In the genomic region with DNA sequence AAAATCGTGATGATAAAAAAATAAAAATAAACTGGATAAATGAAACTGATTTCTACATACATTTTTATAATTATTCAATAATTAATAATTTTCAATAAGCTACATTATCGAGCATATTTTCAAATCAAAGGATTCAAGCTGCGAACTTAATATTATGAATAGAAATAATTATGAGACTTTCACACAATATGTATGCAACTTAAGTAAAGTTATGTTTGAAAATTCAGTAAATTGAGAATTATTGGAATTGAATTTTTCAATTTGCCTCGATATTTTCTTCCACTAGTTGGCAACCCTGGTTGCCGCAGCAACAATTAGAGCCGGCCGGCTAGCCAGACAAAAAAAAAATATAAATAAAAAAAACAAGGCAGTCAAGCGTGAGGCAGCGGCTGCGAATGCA, we compare ENCODE assay signal across 1 fruit fly cellular context.
TF ChIP-seq lines count a peak whose summit lies in the region.

No protein-coding gene starts in this region.

TF ChIP-seq in whole organism, prepupa, 60 proteins besides CTCF, POLR2A, EP300 and RAD21 (continued from another document):
- TF ChIP-seq Met (GFP tag; optimal IDR thresholded peaks at IDR 0.05; lab: Kevin White, UChicago) (no peak), Sox15 (GFP tag; optimal IDR thresholded peaks at IDR 0.05; lab: Kevin White, UChicago) (no peak), dsx (GFP tag; optimal IDR thresholded peaks at IDR 0.05; lab: Kevin White, UChicago; ENCODE audit: poor library complexity, severe bottlenecking) (peak; percentile 15), Eip75B (GFP tag; optimal IDR thresholded peaks at IDR 0.05; lab: Kevin White, UChicago) (no peak), pdm3 (GFP tag; optimal IDR thresholded peaks at IDR 0.05; lab: Kevin White, UChicago) (peak; percentile 47), CG6854 (GFP tag; optimal IDR thresholded peaks at IDR 0.05; lab: Kevin White, UChicago) (no peak), CG15336 (GFP tag; IDR thresholded peaks at IDR 0.05; lab: Robert Waterston, UW) (peak; percentile 55), eg (GFP tag; IDR thresholded peaks at IDR 0.05; lab: Robert Waterston, UW) (peak; percentile 54), Ets21C (GFP tag; optimal IDR thresholded peaks at IDR 0.05; lab: Kevin White, UChicago) (no peak), spab (GFP tag; optimal IDR thresholded peaks at IDR 0.05; lab: Kevin White, UChicago) (no peak), CG1621 (tag; optimal IDR thresholded peaks at IDR 0.05; lab: Kevin White, UChicago) (no peak), CG6163 (GFP tag; IDR thresholded peaks at IDR 0.05; lab: Robert Waterston, UW) (peak; percentile 47; the same call in 2 of the 3 replicates), CG11294 (GFP tag; IDR thresholded peaks at IDR 0.05; lab: Robert Waterston, UW) (no peak), CG6276 (GFP tag; optimal IDR thresholded peaks at IDR 0.05; lab: Kevin White, UChicago) (no peak), Lpt (GFP tag; optimal IDR thresholded peaks at IDR 0.05; lab: Kevin White, UChicago) (no peak), ss (GFP tag; optimal IDR thresholded peaks at IDR 0.05; lab: Kevin White, UChicago) (peak; percentile 13 to 43), CG10669 (GFP tag; optimal IDR thresholded peaks at IDR 0.05; lab: Kevin White, UChicago) (peak; percentile 49), CG32006 (GFP tag; optimal IDR thresholded peaks at IDR 0.05; lab: Kevin White, UChicago) (no peak), cyc (GFP tag; optimal IDR thresholded peaks at IDR 0.05; lab: Kevin White, UChicago) (no peak)
